Fruit fly (Drosophila melanogaster): ENCODE results near the gene CG12730.

The CG12730 gene

DNA sequence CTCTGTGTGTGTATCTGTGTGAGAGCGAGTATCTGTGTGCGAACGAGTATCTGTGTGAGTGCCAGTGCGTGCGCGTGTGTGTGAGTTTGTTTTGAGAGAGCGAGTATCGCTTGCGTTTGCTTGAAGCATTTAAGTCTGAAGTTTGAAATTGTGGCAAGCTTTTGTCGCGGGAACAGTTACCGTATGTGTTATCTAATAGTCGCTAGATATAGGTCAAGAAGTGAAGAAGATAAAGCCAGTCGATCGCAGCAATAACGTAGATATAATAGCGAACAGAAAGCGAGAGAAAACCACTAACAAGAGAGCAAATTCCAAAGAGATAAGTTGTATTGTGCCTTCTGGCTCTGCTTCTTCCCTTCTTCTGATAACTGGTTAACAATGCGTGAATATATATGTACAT is 1.8 kb downstream of the CG12730 start (continued):
- TF ChIP-seq sqz (GFP tag; optimal IDR thresholded peaks at IDR 0.05) (peak; percentile 27), cg (GFP tag; optimal IDR thresholded peaks at IDR 0.05) (peak; percentile 82), CG17385 (GFP tag; optimal IDR thresholded peaks at IDR 0.05) (peak; percentile 71), pros (GFP tag; optimal IDR thresholded peaks at IDR 0.05) (peak; percentile 45), CG13894 (tag; optimal IDR thresholded peaks at IDR 0.05) (peak; percentile 83)

dm6 chrX:5524240-5524881 is 8.0 kb downstream of the CG12730 start:
- TF ChIP-seq CG2199 (GFP tag; IDR thresholded peaks at IDR 0.05) (peak; percentile 95; the same call in 2 of the 3 replicates), ERR (GFP tag; optimal IDR thresholded peaks at IDR 0.05) (peak; percentile 53), Eip74EF (GFP tag; optimal IDR thresholded peaks at IDR 0.05) (peak in 1 of 2 experiments; percentile 59), CG13894 (tag; optimal IDR thresholded peaks at IDR 0.05) (peak; percentile 86), Hey (tag; optimal IDR thresholded peaks at IDR 0.05) (peak; percentile 45), ato (GFP tag; IDR thresholded peaks at IDR 0.05; ENCODE audit: partially characterized antibody) (peak; percentile 83), slbo (GFP tag; IDR thresholded peaks at IDR 0.05) (peak; percentile 42; the same call in 1 of the 2 replicates), vvl (GFP tag; IDR thresholded peaks at IDR 0.05) (peak; percentile 51; the same call in 1 of the 2 replicates), Dip2 (GFP tag; IDR thresholded peaks at IDR 0.05) (peak; percentile 93), gce (GFP tag; IDR thresholded peaks at IDR 0.05) (0 out of 3 replicates have a peak, but pooled peaks have one; percentile 4), CG15269 (tag; optimal IDR thresholded peaks at IDR 0.05) (peak; percentile 23), esg (GFP tag; conservative IDR thresholded peaks at IDR 0.05) (no peak), sd (tag; optimal IDR thresholded peaks at IDR 0.05) (peak; percentile 64), caup (GFP tag; optimal IDR thresholded peaks at IDR 0.05; ENCODE audit: severe bottlenecking) (no peak), CG6791 (GFP tag; IDR thresholded peaks at IDR 0.05; ENCODE audit: partially characterized antibody) (peak; percentile 94), CG3281 (GFP tag; optimal IDR thresholded peaks at IDR 0.05) (no peak), CrebB (tag; optimal IDR thresholded peaks at IDR 0.05) (no peak), CG16813 (GFP tag; IDR thresholded peaks at IDR 0.05; ENCODE audit: partially characterized antibody) (peak; percentile 87), CG9876 (GFP tag; optimal IDR thresholded peaks at IDR 0.05) (peak; percentile 26), HHEX (GFP tag; optimal IDR thresholded peaks at IDR 0.05) (peak; percentile 14), p53 (GFP tag; optimal IDR thresholded peaks at IDR 0.05) (peak; percentile 25), vnd (GFP tag; IDR thresholded peaks at IDR 0.05; ENCODE audit: partially characterized antibody) (peak; percentile 83), kay (GFP tag; optimal IDR thresholded peaks at IDR 0.05) (peak; percentile 7), CG2202 (tag; optimal IDR thresholded peaks at IDR 0.05) (no peak), mld (GFP tag; IDR thresholded peaks at IDR 0.05; ENCODE audit: partially characterized antibody) (peak; percentile 92), Gug (GFP tag; IDR thresholded peaks at IDR 0.05) (peak; percentile 3; the same call in 1 of the 4 replicates), Fer1 (GFP tag; optimal IDR thresholded peaks at IDR 0.05) (peak; percentile 25), CG18476 (GFP tag; optimal IDR thresholded peaks at IDR 0.05) (peak; percentile 10), Xrp1 (GFP tag; IDR thresholded peaks at IDR 0.05) (peak; percentile 23; the same call in 1 of the 2 replicates), CG16815 (GFP tag; optimal IDR thresholded peaks at IDR 0.05) (no peak), zfh2 (GFP tag; optimal IDR thresholded peaks at IDR 0.05) (no peak), CG2129 (GFP tag; IDR thresholded peaks at IDR 0.05; ENCODE audit: partially characterized antibody) (0 out of 2 replicates have a peak, but pooled peaks have one; percentile 30), zen2 (GFP tag; IDR thresholded peaks at IDR 0.05; ENCODE audit: partially characterized antibody) (peak; percentile 92), MBD-R2 (GFP tag; IDR thresholded peaks at IDR 0.05) (peak; percentile 13; the same call in 1 of the 2 replicates), otp (GFP tag; IDR thresholded peaks at IDR 0.05) (0 out of 3 replicates have a peak, but pooled peaks have one; percentile 4), chif (GFP tag; optimal IDR thresholded peaks at IDR 0.05) (no peak), Dad (GFP tag; optimal IDR thresholded peaks at IDR 0.05) (no peak), B-H1 (GFP tag; IDR thresholded peaks at IDR 0.05) (no peak), TFAM (GFP tag; optimal IDR thresholded peaks at IDR 0.05) (no peak), Awh (GFP tag; IDR thresholded peaks at IDR 0.05) (peak; percentile 20; the same call in 1 of the 2 replicates), CG8290 (GFP tag; optimal IDR thresholded peaks at IDR 0.05) (no peak), CG8290 (tag; optimal IDR thresholded peaks at IDR 0.05) (peak in 1 of 2 experiments; percentile 23)
